Fruit fly (Drosophila melanogaster): ENCODE results near the gene Ncoa6.

DNA sequence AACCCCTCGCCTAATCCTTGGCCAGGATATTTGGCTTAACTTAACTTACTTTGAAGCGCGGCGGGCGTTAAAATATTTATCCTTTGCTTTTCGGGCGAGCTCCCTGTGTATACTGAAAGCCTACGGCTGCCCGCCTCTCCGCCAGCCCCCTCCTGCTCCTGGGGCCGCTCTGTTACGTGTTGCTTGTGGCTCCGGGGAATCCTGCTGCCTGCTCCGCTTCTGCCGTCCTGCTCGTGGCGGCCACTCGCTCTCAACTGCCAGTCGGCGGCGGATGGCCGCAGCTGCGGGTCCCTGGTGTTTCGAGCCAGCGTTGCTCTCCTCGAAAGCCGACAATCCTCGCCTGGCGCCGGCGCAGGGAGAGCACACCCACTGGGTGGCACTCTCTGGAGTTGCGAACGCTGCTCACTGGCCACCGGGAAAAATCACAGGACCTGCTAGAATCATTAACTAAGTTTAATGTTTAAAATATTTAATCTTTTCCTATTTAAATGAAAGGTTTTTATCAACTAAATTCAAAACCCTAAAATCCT, 11.8 kb downstream of the Ncoa6 start, which contains the start of gene CG14024:
- TF ChIP-seq rn (GFP tag; IDR thresholded peaks at IDR 0.05), result no peak
- no peak for TF ChIP-seq CG14655 (GFP tag; optimal IDR thresholded peaks at IDR 0.05)
- TF ChIP-seq D1 (tag; optimal IDR thresholded peaks at IDR 0.05), result no peak
- TF ChIP-seq Pif1A (GFP tag; optimal IDR thresholded peaks at IDR 0.05), result no peak
- TF ChIP-seq EcR (GFP tag; optimal IDR thresholded peaks at IDR 0.05), result no peak
